Fruit fly (Drosophila melanogaster): ENCODE data around the gene bai.

bai gene

DNA sequence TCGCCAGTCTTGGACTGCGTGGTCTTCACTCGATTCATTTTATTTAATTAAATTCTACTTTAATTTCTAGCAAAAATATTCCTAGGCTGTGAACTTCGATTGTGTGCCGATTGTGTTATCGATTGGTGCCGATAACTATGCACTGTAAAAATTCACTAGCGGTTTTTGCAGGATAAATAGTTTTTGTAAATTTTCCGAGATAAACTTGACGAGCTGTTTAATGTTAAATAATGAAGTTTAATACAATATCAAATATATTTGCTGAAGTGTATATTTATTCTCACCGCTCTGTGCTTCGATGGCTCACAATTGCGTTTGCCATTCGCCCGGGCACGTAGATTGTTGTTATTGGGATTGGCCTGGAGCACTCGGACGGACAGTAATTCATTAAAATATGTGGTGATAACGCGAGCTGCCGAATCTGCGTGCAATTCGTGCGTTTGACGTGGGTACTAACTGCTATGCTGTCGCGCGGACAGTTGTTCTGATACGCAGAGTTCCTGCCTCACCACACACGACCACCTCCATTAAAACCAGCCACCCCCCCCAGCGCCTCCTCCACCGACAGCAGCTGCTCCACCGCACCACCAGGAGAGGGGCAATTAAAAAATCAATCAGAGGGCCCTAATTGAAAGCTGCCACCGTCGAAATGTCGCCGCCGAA is 14.1 kb upstream of the bai start, which contains the start of the genes EMC6 and Hr96 (continued):
- TF ChIP-seq ssp (GFP tag; IDR thresholded peaks at IDR 0.05) (peak; percentile 75), CG34422 (GFP tag; IDR thresholded peaks at IDR 0.05) (peak; percentile 89), CG17186 (GFP tag; optimal IDR thresholded peaks at IDR 0.05) (peak; percentile 87), mirr (GFP tag; optimal IDR thresholded peaks at IDR 0.05) (peak; percentile 81), wek (GFP tag; optimal IDR thresholded peaks at IDR 0.05) (peak; percentile 76), Mrtf (GFP tag; IDR thresholded peaks at IDR 0.05) (peak; percentile 91), ken (GFP tag; IDR thresholded peaks at IDR 0.05) (peak; percentile 96), sd (tag; optimal IDR thresholded peaks at IDR 0.05) (peak; percentile 88), CG7745 (tag; optimal IDR thresholded peaks at IDR 0.05) (no peak), CG31365 (tag; optimal IDR thresholded peaks at IDR 0.05) (peak; percentile 66), zfh1 (GFP tag; IDR thresholded peaks at IDR 0.05) (peak; percentile 96), caup (GFP tag; optimal IDR thresholded peaks at IDR 0.05; ENCODE audit: severe bottlenecking) (peak; percentile 94), CG3995 (GFP tag; optimal IDR thresholded peaks at IDR 0.05) (peak; percentile 72), emc (GFP tag; optimal IDR thresholded peaks at IDR 0.05) (peak; percentile 82), CG1024 (GFP tag; IDR thresholded peaks at IDR 0.05) (peak; percentile 81), abd-A (tag; optimal IDR thresholded peaks at IDR 0.05) (no peak), fd64A (GFP tag; optimal IDR thresholded peaks at IDR 0.05) (peak; percentile 76), phol (tag; optimal IDR thresholded peaks at IDR 0.05) (peak; percentile 94), NK7.1 (GFP tag; optimal IDR thresholded peaks at IDR 0.05) (peak; percentile 84), cg (GFP tag; optimal IDR thresholded peaks at IDR 0.05) (no peak), HHEX (GFP tag; optimal IDR thresholded peaks at IDR 0.05) (peak; percentile 91), dan (GFP tag; IDR thresholded peaks at IDR 0.05) (peak; percentile 65), vnd (GFP tag; IDR thresholded peaks at IDR 0.05; ENCODE audit: partially characterized antibody) (peak; percentile 60; the same call in 2 of the 3 replicates), CG12219 (GFP tag; optimal IDR thresholded peaks at IDR 0.05) (peak; percentile 86), CG11398 (GFP tag; optimal IDR thresholded peaks at IDR 0.05) (peak; percentile 82), so (GFP tag; IDR thresholded peaks at IDR 0.05) (peak; percentile 93), repo (GFP tag; optimal IDR thresholded peaks at IDR 0.05) (peak; percentile 82), Fer2 (tag; optimal IDR thresholded peaks at IDR 0.05) (peak; percentile 90), Dref (GFP tag; IDR thresholded peaks at IDR 0.05) (peak; percentile 85), Awh (GFP tag; IDR thresholded peaks at IDR 0.05) (peak; percentile 92), CG11504 (tag; optimal IDR thresholded peaks at IDR 0.05) (peak; percentile 90), stc (GFP tag; IDR thresholded peaks at IDR 0.05) (peak; percentile 92), CG14860 (GFP tag; IDR thresholded peaks at IDR 0.05; ENCODE audit: partially characterized antibody) (peak; percentile 64), crp (GFP tag; optimal IDR thresholded peaks at IDR 0.05) (peak in 1 of 2 experiments; percentile 71), odd (GFP tag; optimal IDR thresholded peaks at IDR 0.05) (peak; percentile 79), gsb (GFP tag; IDR thresholded peaks at IDR 0.05) (peak; percentile 91), CG2875 (GFP tag; optimal IDR thresholded peaks at IDR 0.05) (peak; percentile 81), eyg (GFP tag; optimal IDR thresholded peaks at IDR 0.05) (peak; percentile 88), CG15601 (tag; optimal IDR thresholded peaks at IDR 0.05) (peak; percentile 84), Sox102F (GFP tag; optimal IDR thresholded peaks at IDR 0.05) (peak; percentile 93), Blimp-1 (GFP tag; optimal IDR thresholded peaks at IDR 0.05) (peak; percentile 89), CG16813 (GFP tag; IDR thresholded peaks at IDR 0.05; ENCODE audit: partially characterized antibody) (peak; percentile 74), cato (GFP tag; optimal IDR thresholded peaks at IDR 0.05; ENCODE audit: borderline replicate concordance) (peak; percentile 92), pfk (GFP tag; optimal IDR thresholded peaks at IDR 0.05) (peak; percentile 29), grn (GFP tag; optimal IDR thresholded peaks at IDR 0.05) (peak; percentile 78), BtbVII (GFP tag; optimal IDR thresholded peaks at IDR 0.05) (peak; percentile 83), CG3281 (GFP tag; optimal IDR thresholded peaks at IDR 0.05) (peak; percentile 91), psq (GFP tag; optimal IDR thresholded peaks at IDR 0.05) (peak; percentile 78), br (optimal IDR thresholded peaks at IDR 0.05) (no peak)

All from whole organism, embryonic.